Fruit fly (Drosophila melanogaster) whole organism, pupa: ENCODE results near the gene aph-1.

Source experiments
- CG12605 ChIP-seq: fragments of 200-800 bp; sonication (Bioruptor generic); IDR thresholded peaks from 2 replicates; pipeline ENCODE4 v1.3.6; 2022; ENCODE audit warnings: missing biosample characterization, missing genetic modification characterization
- CG13204 ChIP-seq: fragments of 200-800 bp; sonication (Bioruptor generic); optimal IDR thresholded peaks from 2 replicates; lab custom pipeline; 2018; ENCODE audit warnings: missing biosample characterization, mild to moderate bottlenecking, missing genetic modification characterization, moderate library complexity
- CG14655 ChIP-seq: fragments of 200-800 bp; sonication (Bioruptor generic); optimal IDR thresholded peaks from 3 replicates; lab custom pipeline; 2017; ENCODE audit warnings: mild to moderate bottlenecking, missing biosample characterization, missing genetic modification reagents, missing genetic modification characterization
- CG15710 ChIP-seq: fragments of 200-800 bp; sonication (Bioruptor generic); optimal IDR thresholded peaks from 2 replicates; lab custom pipeline; 2018; ENCODE audit warnings: missing biosample characterization, mild to moderate bottlenecking, missing genetic modification characterization, moderate library complexity
- CG32121 ChIP-seq: fragments of 200-800 bp; sonication (Bioruptor generic); IDR thresholded peaks from 2 replicates; pipeline ENCODE4 v1.3.6; 2022; ENCODE audit warnings: missing biosample characterization, missing genetic modification characterization
- CG34367 ChIP-seq: fragments of 200-800 bp; sonication (Bioruptor generic); optimal IDR thresholded peaks from 2 replicates; lab custom pipeline; 2018; ENCODE audit warnings: missing biosample characterization, mild to moderate bottlenecking, missing genetic modification characterization
- CG4496 ChIP-seq: fragments of 200-800 bp; sonication (Bioruptor generic); IDR thresholded peaks from 3 replicates; pipeline ENCODE4 v1.3.6; 2022; ENCODE audit warnings: missing biosample characterization, missing genetic modification characterization
- CG8159 ChIP-seq: fragments of 200-800 bp; sonication (Bioruptor generic); optimal IDR thresholded peaks from 3 replicates; lab custom pipeline; 2018; ENCODE audit warnings: missing biosample characterization, mild to moderate bottlenecking, missing genetic modification characterization, moderate library complexity
- CG9948 ChIP-seq: fragments of 200-800 bp; sonication (Bioruptor generic); optimal IDR thresholded peaks from 2 replicates; lab custom pipeline; 2018; ENCODE audit warnings: missing biosample characterization, mild to moderate bottlenecking, missing genetic modification characterization, moderate library complexity
- EcR ChIP-seq: fragments of 200-800 bp; sonication (Bioruptor generic); optimal IDR thresholded peaks from 3 replicates; lab custom pipeline; 2019; ENCODE audit warnings: missing biosample characterization, missing genetic modification characterization, mild to moderate bottlenecking, moderate library complexity, missing genetic modification reagents
- Pif1A ChIP-seq: fragments of 200-800 bp; sonication (Bioruptor generic); optimal IDR thresholded peaks from 3 replicates; lab custom pipeline; 2016; ENCODE audit warnings: missing biosample characterization, missing genetic modification characterization
- Pif1B ChIP-seq: fragments of 200-800 bp; sonication (Bioruptor generic); optimal IDR thresholded peaks from 3 replicates; lab custom pipeline; 2016; ENCODE audit warnings: missing biosample characterization, missing genetic modification characterization
- Snoo ChIP-seq: fragments of 200-800 bp; sonication (Bioruptor generic); optimal IDR thresholded peaks from 3 replicates; lab custom pipeline; 2017; ENCODE audit warnings: missing biosample characterization, mild to moderate bottlenecking, missing genetic modification characterization, inconsistent platforms
- rn ChIP-seq: fragments of 200-800 bp; sonication (Bioruptor generic); IDR thresholded peaks from 2 replicates; pipeline ENCODE4 v1.3.6; 2022; ENCODE audit warnings: missing biosample characterization, missing genetic modification characterization

DNA sequence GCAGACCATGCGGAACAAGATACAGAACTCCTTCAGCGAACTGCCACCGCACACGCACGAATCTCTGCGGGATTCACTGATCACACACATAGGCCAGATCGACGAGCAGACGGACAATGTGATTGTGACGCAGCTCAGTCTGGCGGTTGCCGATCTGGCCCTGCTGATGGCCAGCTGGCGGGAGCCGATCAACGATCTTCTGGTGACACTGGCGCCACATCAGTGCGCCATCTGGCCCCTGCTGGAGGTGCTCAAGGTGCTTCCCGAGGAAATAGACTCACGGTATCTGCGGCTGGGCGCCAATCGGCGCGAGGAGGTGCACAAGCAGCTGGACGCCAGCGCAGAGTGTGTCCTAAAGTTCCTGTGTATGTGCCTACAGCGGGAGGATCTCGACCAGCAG, 5.7 kb upstream of the aph-1 start:
- TF ChIP-seq CG13204 (GFP tag; lab: Kevin White, UChicago), result no peak
- TF ChIP-seq CG14655 (GFP tag; lab: Kevin White, UChicago), result no peak
- no peak for TF ChIP-seq Pif1B (GFP tag; lab: Kevin White, UChicago)
- no peak for TF ChIP-seq CG34367 (tag; lab: Kevin White, UChicago)
- no peak for TF ChIP-seq Pif1A
- no peak for TF ChIP-seq CG32121
- TF ChIP-seq CG8159 (tag; lab: Kevin White, UChicago), result no peak
- no peak for TF ChIP-seq CG9948 (tag; lab: Kevin White, UChicago)
- TF ChIP-seq rn (GFP tag; lab: Robert Waterston, UW), result no peak
- TF ChIP-seq CG12605 (GFP tag; lab: Robert Waterston, UW), result no peak
- no peak for TF ChIP-seq CG15710 (tag; lab: Kevin White, UChicago)
- no peak for TF ChIP-seq EcR
- no peak for TF ChIP-seq CG4496
- no peak for TF ChIP-seq Snoo
